Worm (Caenorhabditis elegans) whole organism, midembryonic: ENCODE data around the gene npr-16.

ENCODE experiments used
- T22C8.4 ChIP-seq: fragments of 200-800 bp; sonication (Bioruptor generic); IDR thresholded peaks from 2 replicates; pipeline ENCODE4 v1.3.6; 2022; ENCODE audit warnings: missing genetic modification characterization, missing compliant biosample characterization
- flt-1 ChIP-seq: fragments of 200-800 bp; sonication (Bioruptor generic); IDR thresholded peaks from 2 replicates; pipeline ENCODE4 v1.3.6; 2022; ENCODE audit warnings: missing genetic modification characterization, missing compliant biosample characterization
- med-1 ChIP-seq: sonication (generic microtip); optimal IDR thresholded peaks from 2 replicates; lab custom pipeline; 2017; ENCODE audit warnings: missing genetic modification characterization, mild to moderate bottlenecking, missing compliant biosample characterization, antibody characterized with exemption, missing genetic modification reagents; ENCODE audit not compliant: insufficient read depth
- tab-1 ChIP-seq: fragments of 200-800 bp; sonication (Bioruptor generic); IDR thresholded peaks from 2 replicates; pipeline ENCODE4 v1.3.6; 2022; ENCODE audit warnings: missing genetic modification characterization, missing compliant biosample characterization
- ztf-23 ChIP-seq: fragments of 200-800 bp; sonication (Bioruptor generic); IDR thresholded peaks from 2 replicates; pipeline ENCODE4 v1.3.6; 2022; ENCODE audit warnings: missing genetic modification reagents, missing genetic modification characterization, missing compliant biosample characterization
- ztf-29 ChIP-seq: fragments of 200-800 bp; sonication (Bioruptor generic); IDR thresholded peaks from 2 replicates; pipeline ENCODE4 v1.3.6; 2022; ENCODE audit warnings: missing genetic modification reagents, missing genetic modification characterization, missing compliant biosample characterization

DNA sequence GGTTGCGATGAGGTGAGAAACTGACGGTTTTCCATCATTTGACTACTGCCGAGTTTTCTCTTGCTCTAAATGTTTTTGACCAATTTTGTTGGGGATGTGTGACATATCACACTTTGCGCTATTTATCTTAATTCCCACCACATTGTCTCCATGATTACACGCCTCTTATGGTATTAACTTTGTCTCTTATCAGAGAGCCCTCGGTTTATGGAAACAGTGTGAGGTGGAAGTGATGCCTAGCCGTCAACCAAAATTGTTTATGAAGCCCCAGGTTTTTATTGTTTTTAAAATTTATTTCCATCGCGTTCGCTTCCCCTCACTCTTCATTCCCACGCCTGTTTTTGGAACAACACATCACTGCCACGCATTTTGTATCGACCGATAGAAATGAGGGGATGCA, 32.6 kb downstream of the npr-16 start:
- TF ChIP-seq flt-1: no peak
- TF ChIP-seq med-1 (GFP tag; lab: Kevin White, UChicago): no peak
- no peak for TF ChIP-seq T22C8.4 (GFP tag; lab: Robert Waterston, UW)
- no peak for TF ChIP-seq ztf-29 (GFP tag; lab: Robert Waterston, UW)
- TF ChIP-seq tab-1 (GFP tag; lab: Robert Waterston, UW): no peak
- no peak for TF ChIP-seq ztf-23 (GFP tag; lab: Robert Waterston, UW)
